Fruit fly (Drosophila melanogaster) whole organism, prepupa: ENCODE measurements around the gene Obp8a.

Source experiments
- Lpt ChIP-seq: fragments of 200-800 bp; sonication (Bioruptor generic); optimal IDR thresholded peaks from 3 replicates; lab custom pipeline; 2016; ENCODE audit warnings: missing biosample characterization, missing genetic modification characterization
- Sox15 ChIP-seq: fragments of 200-800 bp; sonication (Bioruptor generic); optimal IDR thresholded peaks from 3 replicates; lab custom pipeline; 2016; ENCODE audit warnings: missing biosample characterization, missing genetic modification characterization

dm6 chrX:9215485-9215884 is 809 bp downstream of the Obp8a start, which contains the start of gene CG15368:
- TF ChIP-seq Sox15 (no peak), Lpt (no peak)
